Fruit fly (Drosophila melanogaster): ENCODE measurements around the gene Act5C.

Act5C gene

dm6 chrX:5918499-5919126 is 18.0 kb downstream of the Act5C start (continued):
- peak; percentile 98 for TF ChIP-seq Ravus (GFP tag; IDR thresholded peaks at IDR 0.05)
- TF ChIP-seq CG17186 (GFP tag; optimal IDR thresholded peaks at IDR 0.05): peak; percentile 91
- TF ChIP-seq CG31365 (tag; optimal IDR thresholded peaks at IDR 0.05): peak; percentile 93
- TF ChIP-seq NC2β (GFP tag; optimal IDR thresholded peaks at IDR 0.05): peak; percentile 98
- TF ChIP-seq insv (GFP tag; optimal IDR thresholded peaks at IDR 0.05): peak in 1 of 2 experiments; percentile 70
- peak; percentile 91 for TF ChIP-seq CG10267 (tag; optimal IDR thresholded peaks at IDR 0.05)
- TF ChIP-seq BEAF-32 (GFP tag; optimal IDR thresholded peaks at IDR 0.05): peak; percentile 33
- TF ChIP-seq Spps (tag; optimal IDR thresholded peaks at IDR 0.05): peak; percentile 94
- peak; percentile 99 for TF ChIP-seq pum (GFP tag; optimal IDR thresholded peaks at IDR 0.05)
- peak; percentile 97 for TF ChIP-seq odd (GFP tag; optimal IDR thresholded peaks at IDR 0.05)
- TF ChIP-seq toy (GFP tag; IDR thresholded peaks at IDR 0.05): peak; percentile 99
- TF ChIP-seq CG15073 (GFP tag; optimal IDR thresholded peaks at IDR 0.05): peak; percentile 87
- TF ChIP-seq CG2678 (tag; optimal IDR thresholded peaks at IDR 0.05): peak; percentile 99
- TF ChIP-seq crp (GFP tag; optimal IDR thresholded peaks at IDR 0.05): peak in 1 of 2 experiments; percentile 72
- TF ChIP-seq gem (tag; optimal IDR thresholded peaks at IDR 0.05): peak; percentile 99
- TF ChIP-seq Side (GFP tag; optimal IDR thresholded peaks at IDR 0.05): peak; percentile 99
- peak; percentile 99 for TF ChIP-seq gro (GFP tag; optimal IDR thresholded peaks at IDR 0.05)
- peak; percentile 100 for TF ChIP-seq Ets65A (GFP tag)
- no peak for TF ChIP-seq usp (GFP tag; optimal IDR thresholded peaks at IDR 0.05)
- TF ChIP-seq jumu (GFP tag; optimal IDR thresholded peaks at IDR 0.05): peak; percentile 99
- TF ChIP-seq CG12942 (GFP tag; optimal IDR thresholded peaks at IDR 0.05): peak; percentile 99
- TF ChIP-seq CG6813 (GFP tag; optimal IDR thresholded peaks at IDR 0.05): peak; percentile 98
- peak; percentile 92 for TF ChIP-seq Lhr (GFP tag; optimal IDR thresholded peaks at IDR 0.05)
- TF ChIP-seq CG14014 (GFP tag; IDR thresholded peaks at IDR 0.05): peak; percentile 99
- peak; percentile 98 for TF ChIP-seq CG1792 (GFP tag; optimal IDR thresholded peaks at IDR 0.05)
- peak in 1 of 2 experiments; percentile 54 for TF ChIP-seq Dfd (GFP tag; optimal IDR thresholded peaks at IDR 0.05)
- TF ChIP-seq Elba2 (GFP tag; optimal IDR thresholded peaks at IDR 0.05): peak; percentile 79
- TF ChIP-seq CG15696 (tag; optimal IDR thresholded peaks at IDR 0.05): peak; percentile 91
- peak; percentile 97 for TF ChIP-seq psq (GFP tag; optimal IDR thresholded peaks at IDR 0.05)
- TF ChIP-seq Six4 (GFP tag; optimal IDR thresholded peaks at IDR 0.05): peak; percentile 98
- TF ChIP-seq CG11398 (GFP tag; optimal IDR thresholded peaks at IDR 0.05): peak; percentile 98
- peak; percentile 100 for TF ChIP-seq CG18599 (GFP tag; optimal IDR thresholded peaks at IDR 0.05)
- TF ChIP-seq CG3065 (GFP tag; optimal IDR thresholded peaks at IDR 0.05): peak; percentile 96
- TF ChIP-seq CG13775 (GFP tag; optimal IDR thresholded peaks at IDR 0.05): peak; percentile 96
- TF ChIP-seq CG4707 (GFP tag; optimal IDR thresholded peaks at IDR 0.05): peak; percentile 86
- peak; percentile 98 for TF ChIP-seq Oaz (GFP tag; IDR thresholded peaks at IDR 0.05)
- TF ChIP-seq zf30C (GFP tag; optimal IDR thresholded peaks at IDR 0.05): peak; percentile 31
- peak; percentile 98 for TF ChIP-seq Atf3 (GFP tag; optimal IDR thresholded peaks at IDR 0.05)
- TF ChIP-seq Atf6 (GFP tag; IDR thresholded peaks at IDR 0.05): peak; percentile 99
- TF ChIP-seq CG3281 (GFP tag; optimal IDR thresholded peaks at IDR 0.05): peak; percentile 98
- TF ChIP-seq tap (tag; optimal IDR thresholded peaks at IDR 0.05): peak; percentile 97
- peak; percentile 96 for TF ChIP-seq sd (tag; optimal IDR thresholded peaks at IDR 0.05)
- TF ChIP-seq CG16815 (GFP tag; optimal IDR thresholded peaks at IDR 0.05): peak; percentile 99
- TF ChIP-seq pros (GFP tag; optimal IDR thresholded peaks at IDR 0.05): peak; percentile 24
- peak; percentile 93 for TF ChIP-seq Jarid2 (GFP tag; optimal IDR thresholded peaks at IDR 0.05)
- TF ChIP-seq al (GFP tag; IDR thresholded peaks at IDR 0.05): peak; percentile 99
- peak; percentile 99 for TF ChIP-seq CG7839 (tag; optimal IDR thresholded peaks at IDR 0.05)
- peak; percentile 99 for TF ChIP-seq unpg (GFP tag; optimal IDR thresholded peaks at IDR 0.05)
- peak; percentile 97 for TF ChIP-seq CG31224 (GFP tag; IDR thresholded peaks at IDR 0.05)

All from whole organism, embryonic.